Worm (Caenorhabditis elegans): Measurements from ENCODE around the gene C16C8.8.

C16C8.8 gene

ce11 chrII:3434893-3435503 is 26.5 kb downstream of the C16C8.8 start:
- TF ChIP-seq scrt-1 (GFP tag; IDR thresholded peaks at IDR 0.05) (no peak), hnd-1 (tag; optimal IDR thresholded peaks at IDR 0.05) (no peak), pes-1 (GFP tag; IDR thresholded peaks at IDR 0.05) (no peak), ceh-36 (tag; optimal IDR thresholded peaks at IDR 0.05) (no peak), tbx-11 (GFP tag; IDR thresholded peaks at IDR 0.05) (no peak), B0310.2 (tag; optimal IDR thresholded peaks at IDR 0.05) (no peak), tra-4 (tag; optimal IDR thresholded peaks at IDR 0.05) (no peak), hmbx-1 (tag; optimal IDR thresholded peaks at IDR 0.05) (no peak), sea-1 (GFP tag; conservative IDR thresholded peaks at IDR 0.05) (no peak), flt-1 (GFP tag; IDR thresholded peaks at IDR 0.05) (no peak), ceh-13 (GFP tag; optimal IDR thresholded peaks at IDR 0.05) (no peak), ama-1 (optimal IDR thresholded peaks at IDR 0.05) (no peak), aly-1 (tag; optimal IDR thresholded peaks at IDR 0.05) (no peak), tbx-37 (GFP tag; conservative IDR thresholded peaks at IDR 0.05) (no peak), hmg-4 (GFP tag; optimal IDR thresholded peaks at IDR 0.05) (no peak), ets-7 (tag; optimal IDR thresholded peaks at IDR 0.05) (no peak), F13C5.2 (tag; optimal IDR thresholded peaks at IDR 0.05) (no peak)

ce11 chrII:3429400-3429799 is 32.1 kb downstream of the C16C8.8 start, which contains the start of gene C16C8.18:
Gene C16C8.18, plus strand, starts transcription at chrII:3429700.
- no peak for TF ChIP-seq scrt-1 (GFP tag; IDR thresholded peaks at IDR 0.05)
- TF ChIP-seq hmg-4 (GFP tag; optimal IDR thresholded peaks at IDR 0.05) = no peak
- no peak for TF ChIP-seq hnd-1 (tag; optimal IDR thresholded peaks at IDR 0.05)
- no peak for TF ChIP-seq aly-1 (tag; optimal IDR thresholded peaks at IDR 0.05)
- TF ChIP-seq tbx-11 (GFP tag; IDR thresholded peaks at IDR 0.05) = no peak

ce11 chrII:3428158-3428704 is 33.3 kb downstream of the C16C8.8 start:
- TF ChIP-seq B0310.2 (tag; optimal IDR thresholded peaks at IDR 0.05) (no peak), tbx-11 (GFP tag; IDR thresholded peaks at IDR 0.05) (no peak), hmg-4 (GFP tag; optimal IDR thresholded peaks at IDR 0.05) (no peak), hmbx-1 (tag; optimal IDR thresholded peaks at IDR 0.05) (no peak), ceh-13 (GFP tag; optimal IDR thresholded peaks at IDR 0.05) (no peak), hnd-1 (tag; optimal IDR thresholded peaks at IDR 0.05) (no peak), tbx-37 (GFP tag; conservative IDR thresholded peaks at IDR 0.05) (no peak), ama-1 (optimal IDR thresholded peaks at IDR 0.05) (no peak), F13C5.2 (tag; optimal IDR thresholded peaks at IDR 0.05) (no peak), sea-1 (GFP tag; conservative IDR thresholded peaks at IDR 0.05) (no peak), aly-1 (tag; optimal IDR thresholded peaks at IDR 0.05) (no peak), flt-1 (GFP tag; IDR thresholded peaks at IDR 0.05) (no peak), tra-4 (tag; optimal IDR thresholded peaks at IDR 0.05) (no peak)

ce11 chrII:3425433-3425832 is 36.1 kb downstream of the C16C8.8 start, which contains the start of gene nep-11:
Gene nep-11, minus strand, starts transcription at chrII:3425533.
- no peak for TF ChIP-seq hmbx-1 (tag; optimal IDR thresholded peaks at IDR 0.05)
- no peak for TF ChIP-seq tbx-37 (GFP tag; conservative IDR thresholded peaks at IDR 0.05)
- TF ChIP-seq hmg-4 (GFP tag; optimal IDR thresholded peaks at IDR 0.05) = no peak
- TF ChIP-seq tbx-11 (GFP tag; IDR thresholded peaks at IDR 0.05) = no peak
- TF ChIP-seq aly-1 (tag; optimal IDR thresholded peaks at IDR 0.05) = no peak
- TF ChIP-seq sea-1 (GFP tag; conservative IDR thresholded peaks at IDR 0.05) = no peak
- TF ChIP-seq ama-1 (optimal IDR thresholded peaks at IDR 0.05) = no peak
- TF ChIP-seq tra-4 (tag; optimal IDR thresholded peaks at IDR 0.05) = no peak
- TF ChIP-seq F13C5.2 (tag; optimal IDR thresholded peaks at IDR 0.05) = no peak
- TF ChIP-seq ceh-13 (GFP tag; optimal IDR thresholded peaks at IDR 0.05) = no peak
- TF ChIP-seq scrt-1 (GFP tag; IDR thresholded peaks at IDR 0.05) = no peak
- TF ChIP-seq B0310.2 (tag; optimal IDR thresholded peaks at IDR 0.05) = no peak

- no peak for TF ChIP-seq ceh-13 (GFP tag; optimal IDR thresholded peaks at IDR 0.05)
These were observed 38.5 kb downstream of the C16C8.8 start for ce11 chrII:3422938-3423337.

- TF ChIP-seq hmg-4 (GFP tag; optimal IDR thresholded peaks at IDR 0.05) (no peak), flt-1 (GFP tag; IDR thresholded peaks at IDR 0.05) (no peak), B0310.2 (tag; optimal IDR thresholded peaks at IDR 0.05) (no peak), tbx-11 (GFP tag; IDR thresholded peaks at IDR 0.05) (no peak), ceh-36 (tag; optimal IDR thresholded peaks at IDR 0.05) (no peak), hnd-1 (tag; optimal IDR thresholded peaks at IDR 0.05) (no peak), ama-1 (optimal IDR thresholded peaks at IDR 0.05) (no peak), hmbx-1 (tag; optimal IDR thresholded peaks at IDR 0.05) (no peak)
These were observed 45.0 kb downstream of the C16C8.8 start, which contains the start of gene nep-6 for ce11 chrII:3416528-3416927. Gene nep-6, plus strand, starts transcription at chrII:3416828.

ce11 chrII:3414383-3414910 is 47.0 kb downstream of the C16C8.8 start, which contains the start of the genes F18A12.7 and F18A12.2:
Gene F18A12.7, minus strand, starts transcription at chrII:3414483.
Gene F18A12.2, plus strand, starts transcription at chrII:3414860.
- TF ChIP-seq scrt-1 (GFP tag; IDR thresholded peaks at IDR 0.05) = no peak
- no peak for TF ChIP-seq pes-1 (GFP tag; IDR thresholded peaks at IDR 0.05)
- TF ChIP-seq F13C5.2 (tag; optimal IDR thresholded peaks at IDR 0.05) = no peak
- no peak for TF ChIP-seq aly-1 (tag; optimal IDR thresholded peaks at IDR 0.05)
